Fruit fly (Drosophila melanogaster) whole organism, wandering third instar larva: ENCODE measurements around the gene woc.
A peak's percentile ranks its signal among the peaks of the same experiment; 100 is the strongest.

Experiments
- Abd-B ChIP-seq: fragments of >200 bp; optimal IDR thresholded peaks from 2 replicates; lab custom pipeline; 2017; ENCODE audit warnings: missing biosample characterization, missing genetic modification characterization
- CG32264 ChIP-seq: fragments of 200-800 bp; sonication (Bioruptor generic); optimal IDR thresholded peaks from 2 replicates; lab custom pipeline; 2016; ENCODE audit warnings: missing biosample characterization, missing genetic modification characterization
- CG9705 ChIP-seq: fragments of 200-800 bp; sonication (Bioruptor generic); optimal IDR thresholded peaks from 2 replicates; lab custom pipeline; 2018; ENCODE audit warnings: missing biosample characterization, mild to moderate bottlenecking, missing genetic modification characterization
- Dfd ChIP-seq: fragments of >200 bp; optimal IDR thresholded peaks from 2 replicates; lab custom pipeline; 2017; ENCODE audit warnings: missing biosample characterization, missing genetic modification characterization
- GATAd ChIP-seq: sonication (Bioruptor generic); optimal IDR thresholded peaks from 2 replicates; lab custom pipeline; 2016; ENCODE audit warnings: missing biosample characterization, missing genetic modification characterization
- Hr83 ChIP-seq: fragments of 200-300 bp; sonication (Bioruptor generic); optimal IDR thresholded peaks from 2 replicates; lab custom pipeline; 2016; ENCODE audit warnings: missing biosample characterization, mild to moderate bottlenecking, missing genetic modification characterization, moderate library complexity; ENCODE audit not compliant: poor library complexity, severe bottlenecking
- Jra ChIP-seq: sonication (Bioruptor generic); optimal IDR thresholded peaks from 2 replicates; lab custom pipeline; 2016; ENCODE audit warnings: missing biosample characterization, missing genetic modification characterization
- Myc ChIP-seq: fragments of >200 bp; optimal IDR thresholded peaks from 2 replicates; lab custom pipeline; 2017
- N ChIP-seq: fragments of >200 bp; optimal IDR thresholded peaks from 2 replicates; lab custom pipeline; 2018; ENCODE audit warnings: missing biosample characterization, missing external identifiers, missing genetic modification characterization
- OdsH ChIP-seq: fragments of 200-800 bp; sonication (Bioruptor generic); optimal IDR thresholded peaks from 2 replicates; lab custom pipeline; 2016; ENCODE audit warnings: missing biosample characterization, mild to moderate bottlenecking, missing genetic modification characterization
- Rel ChIP-seq, 2 experiments: fragments of 200-800 bp; sonication (Bioruptor generic) in 1 of 2; optimal IDR thresholded peaks; 2 replicates in 1 of 2; 3 replicates in 1 of 2; lab custom pipeline; 2016 to 2019; ENCODE audit warnings: mild to moderate bottlenecking in 2 of 2, missing biosample characterization in 2 of 2, missing genetic modification characterization in 2 of 2, moderate library complexity in 1 of 2
- Sp1 ChIP-seq: fragments of 200-800 bp; sonication (Bioruptor generic); optimal IDR thresholded peaks from 3 replicates; lab custom pipeline; 2019; ENCODE audit warnings: missing biosample characterization, mild to moderate bottlenecking, missing genetic modification characterization, moderate library complexity
- Vsx2 ChIP-seq: fragments of 200-300, 225-300 bp; sonication (Bioruptor generic); optimal IDR thresholded peaks from 2 replicates; lab custom pipeline; 2018; ENCODE audit warnings: missing biosample characterization, missing genetic modification characterization; ENCODE audit not compliant: partially characterized antibody
- dl ChIP-seq, 2 experiments: fragments of 175-275, 200-275 bp in 1 of 2; fragments of 200-275 bp in 1 of 2; sonication (Bioruptor generic); optimal IDR thresholded peaks; lab custom pipeline; 2018; ENCODE audit warnings: mild to moderate bottlenecking in 2 of 2, missing biosample characterization in 2 of 2, missing genetic modification characterization in 2 of 2, moderate library complexity in 2 of 2; ENCODE audit not compliant: partially characterized antibody in 2 of 2, insufficient read depth in 1 of 2
- h ChIP-seq: fragments of 200-800 bp; sonication (Bioruptor generic); optimal IDR thresholded peaks from 3 replicates; lab custom pipeline; 2016; ENCODE audit warnings: missing biosample characterization, mild to moderate bottlenecking, missing genetic modification characterization
- sv ChIP-seq: fragments of 200-800 bp; sonication (Bioruptor generic); optimal IDR thresholded peaks from 3 replicates; lab custom pipeline; 2016; ENCODE audit warnings: missing biosample characterization, missing genetic modification characterization
- tai ChIP-seq: sonication (Bioruptor generic); optimal IDR thresholded peaks from 2 replicates; lab custom pipeline; 2016; ENCODE audit warnings: missing biosample characterization, missing genetic modification characterization

The woc gene

DNA sequence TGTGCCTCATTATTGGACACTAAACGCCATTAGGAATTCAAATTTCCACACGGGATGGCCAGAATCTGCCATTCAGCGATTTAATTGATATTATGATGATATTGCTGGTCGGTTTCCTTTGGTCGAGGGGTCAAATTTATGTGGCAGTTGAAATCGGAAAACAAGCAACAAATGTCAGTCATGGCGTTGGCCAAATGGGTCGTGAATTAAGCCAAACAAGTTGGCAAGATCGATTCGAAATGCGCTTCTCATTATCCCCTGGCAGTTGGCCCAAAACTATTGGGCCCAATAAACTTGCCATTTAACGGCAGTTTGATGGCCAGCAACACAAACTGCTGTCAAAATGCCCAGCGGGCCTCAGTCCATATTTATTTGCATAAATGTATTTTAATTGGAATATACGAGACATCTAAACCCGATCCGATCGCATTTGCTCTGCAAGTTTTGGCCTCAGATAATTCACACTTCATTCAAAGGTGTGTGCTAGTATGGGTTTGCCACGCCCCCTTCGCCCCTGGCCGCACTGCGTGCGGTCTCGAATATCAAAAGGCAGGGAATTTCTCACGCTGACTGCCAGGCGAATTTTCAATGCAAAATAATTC, 50.8 kb downstream of the woc start:
- TF ChIP-seq Jra (GFP tag; lab: Kevin White, UChicago) = no peak
- TF ChIP-seq N = no peak
- TF ChIP-seq Myc (lab: Kevin White, UChicago) = no peak
- no peak for TF ChIP-seq CG9705 (GFP tag; lab: Kevin White, UChicago)
- no peak for TF ChIP-seq GATAd
- TF ChIP-seq OdsH (GFP tag; lab: Kevin White, UChicago) = no peak
- no peak for TF ChIP-seq Dfd
- TF ChIP-seq Hr83 = no peak
- no peak for TF ChIP-seq sv
- TF ChIP-seq h (GFP tag; lab: Kevin White, UChicago) = no peak
- no peak for TF ChIP-seq dl (GFP tag; optimal IDR thresholded peaks at IDR 0.05; lab: Kevin White, UChicago; ENCODE audit: insufficient read depth in 1 of 2, partially characterized antibody in 2 of 2)
- no peak for TF ChIP-seq Vsx2
- TF ChIP-seq Rel (GFP tag; optimal IDR thresholded peaks at IDR 0.05; lab: Kevin White, UChicago) = no peak
- no peak for TF ChIP-seq Rel (tag; optimal IDR thresholded peaks at IDR 0.05; lab: Kevin White, UChicago)
- no peak for TF ChIP-seq CG32264

DNA sequence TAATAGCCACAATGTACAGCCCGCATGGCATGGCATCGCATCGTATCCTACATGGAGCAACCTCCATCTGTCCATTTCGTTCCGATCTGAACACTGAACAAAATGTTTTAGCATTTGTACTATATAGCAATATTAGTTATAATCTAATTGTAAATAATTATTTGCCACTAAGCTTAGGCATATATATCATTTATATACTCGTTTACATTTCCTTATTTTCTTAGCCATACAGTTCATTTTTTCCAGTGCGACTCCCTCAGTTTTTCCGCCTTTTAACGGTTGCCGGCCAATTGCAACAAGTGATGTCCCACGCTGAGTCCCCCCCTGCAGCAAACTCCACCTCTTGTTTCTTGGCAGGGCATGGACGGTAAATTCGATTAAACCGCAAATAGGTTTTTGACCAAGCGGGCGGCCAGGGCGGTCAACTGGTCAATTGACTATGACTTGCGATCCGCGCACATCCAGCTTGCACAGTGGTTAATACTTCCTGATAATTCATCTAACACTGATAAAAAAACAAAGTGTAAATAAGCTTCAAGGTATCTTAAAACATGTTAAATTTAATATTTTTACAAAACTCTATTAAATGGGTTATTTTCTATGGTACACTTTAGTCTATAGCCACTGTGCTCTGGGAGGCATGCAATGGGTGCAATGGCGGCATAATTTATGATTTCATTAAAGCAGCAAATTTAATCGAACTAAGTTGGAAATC, 54.1 kb downstream of the woc start:
- TF ChIP-seq Abd-B (no peak), Rel (GFP tag; optimal IDR thresholded peaks at IDR 0.05; lab: Kevin White, UChicago) (no peak), Rel (tag; optimal IDR thresholded peaks at IDR 0.05; lab: Kevin White, UChicago) (no peak), tai (GFP tag; lab: Kevin White, UChicago) (no peak)

DNA sequence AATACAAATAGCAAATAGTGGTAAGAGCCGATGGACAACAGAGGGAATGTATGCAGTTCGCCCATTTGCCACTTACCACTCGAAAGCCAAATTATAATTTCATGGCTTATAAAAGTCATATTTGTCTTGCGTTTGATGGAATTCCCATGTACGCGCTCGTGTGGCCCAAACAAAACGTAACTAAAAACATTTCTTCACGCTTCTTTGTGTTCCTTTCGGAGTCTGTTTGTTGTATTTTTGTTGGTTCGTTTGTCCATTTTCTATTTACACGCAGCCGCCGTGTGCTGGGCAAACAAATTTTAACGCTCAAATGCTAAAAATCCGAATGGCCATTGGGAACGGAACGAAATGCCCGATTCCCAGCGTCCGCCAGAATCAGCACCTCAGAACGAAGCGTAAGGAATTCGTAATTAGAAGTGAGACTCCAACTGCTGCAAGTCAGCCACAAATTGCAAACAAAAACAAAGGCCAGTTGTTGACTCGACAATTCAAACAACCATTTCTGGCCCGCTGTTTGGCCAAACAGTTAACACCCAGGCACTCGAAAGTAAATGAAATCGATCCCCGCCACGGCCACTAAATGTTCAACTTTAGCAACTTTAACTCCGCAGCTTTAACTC, 55.0 kb downstream of the woc start:
- no peak for TF ChIP-seq Sp1 (GFP tag; lab: Kevin White, UChicago)
- TF ChIP-seq Hr83 = peak; percentile 44
